Fruit fly (Drosophila melanogaster): Measurements from ENCODE around the gene mRpL9.

Gene mRpL9

DNA sequence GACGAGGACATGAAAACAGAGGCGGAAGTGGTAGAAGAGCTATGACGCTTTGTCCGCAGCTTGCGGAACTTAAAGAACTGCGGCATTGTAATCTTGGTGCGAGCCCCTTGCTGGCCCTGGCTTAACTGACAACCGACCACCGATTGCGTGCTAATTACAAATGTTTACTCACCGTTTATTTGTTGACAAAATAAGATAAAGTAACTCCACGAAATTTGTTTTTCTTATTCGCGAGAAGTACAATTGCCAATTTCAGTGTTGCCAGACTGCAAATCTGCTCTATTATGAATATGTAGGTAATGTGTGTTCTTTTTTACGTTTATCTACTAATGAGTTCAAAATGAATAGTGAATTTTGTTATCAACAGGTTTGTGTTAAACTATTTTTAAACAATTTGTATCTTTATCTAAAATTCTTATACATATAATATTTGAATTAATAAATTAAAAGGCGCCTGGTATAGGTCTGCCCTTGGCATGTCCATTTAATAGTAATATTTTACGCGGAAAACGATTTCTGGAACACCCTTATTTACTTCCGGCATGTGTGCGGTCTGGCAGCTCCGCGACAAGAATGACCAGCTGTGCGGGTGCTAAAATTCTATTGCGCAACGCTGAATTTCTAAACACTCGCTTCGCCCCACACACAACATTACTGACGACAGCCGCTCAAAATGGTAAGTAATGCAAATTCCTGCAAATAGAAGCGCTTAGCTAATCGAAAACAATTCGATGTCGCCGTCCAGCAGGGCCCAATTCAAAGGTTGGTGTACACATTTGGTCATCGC, 26.3 kb downstream of the mRpL9 start, which contains the start of the genes Atg4b and Hibch (continued):
- TF ChIP-seq Spps (tag; optimal IDR thresholded peaks at IDR 0.05) (peak; percentile 65), CG17328 (GFP tag; IDR thresholded peaks at IDR 0.05) (no peak; the same call in 1 of the 2 replicates), pfk (GFP tag; optimal IDR thresholded peaks at IDR 0.05) (peak; percentile 47), slou (GFP tag; optimal IDR thresholded peaks at IDR 0.05) (peak; percentile 79), CG12219 (GFP tag; optimal IDR thresholded peaks at IDR 0.05) (peak; percentile 43), CG4854 (GFP tag; optimal IDR thresholded peaks at IDR 0.05) (peak; percentile 16), maf-S (GFP tag; optimal IDR thresholded peaks at IDR 0.05) (no peak), CG3847 (GFP tag; IDR thresholded peaks at IDR 0.05) (peak; percentile 92), knrl (GFP tag; IDR thresholded peaks at IDR 0.05; ENCODE audit: partially characterized antibody) (0 out of 3 replicates have a peak, but pooled peaks have one; percentile 20), Lpt (GFP tag; optimal IDR thresholded peaks at IDR 0.05) (no peak), CG4328 (GFP tag; optimal IDR thresholded peaks at IDR 0.05) (peak; percentile 79), z (GFP tag; IDR thresholded peaks at IDR 0.05) (0 out of 3 replicates have a peak, but pooled peaks have one; percentile 22), CG7556 (GFP tag; optimal IDR thresholded peaks at IDR 0.05) (peak; percentile 87), Dip2 (GFP tag; IDR thresholded peaks at IDR 0.05) (no peak), ab (GFP tag; optimal IDR thresholded peaks at IDR 0.05) (no peak), CG13624 (GFP tag; optimal IDR thresholded peaks at IDR 0.05) (peak; percentile 81), danr (GFP tag; IDR thresholded peaks at IDR 0.05) (peak; percentile 74), Stat92E (GFP tag; optimal IDR thresholded peaks at IDR 0.05) (peak in 1 of 3 experiments; percentile 57), ind (GFP tag; optimal IDR thresholded peaks at IDR 0.05) (peak; percentile 87), otp (GFP tag; IDR thresholded peaks at IDR 0.05) (no peak), CG2889 (GFP tag; IDR thresholded peaks at IDR 0.05) (peak; percentile 60; the same call in 1 of the 3 replicates), Pdp1 (GFP tag; optimal IDR thresholded peaks at IDR 0.05) (peak; percentile 49 to 100), tll (GFP tag; optimal IDR thresholded peaks at IDR 0.05) (peak in 1 of 2 experiments; percentile 10), pzg (GFP tag; optimal IDR thresholded peaks at IDR 0.05) (peak; percentile 47), CG14965 (GFP tag; optimal IDR thresholded peaks at IDR 0.05; ENCODE audit: borderline replicate concordance) (no peak), Dref (GFP tag; IDR thresholded peaks at IDR 0.05) (peak; percentile 36; the same call in 1 of the 2 replicates), tx (GFP tag; optimal IDR thresholded peaks at IDR 0.05) (peak; percentile 23), nau (GFP tag; optimal IDR thresholded peaks at IDR 0.05) (no peak), CG2678 (tag; optimal IDR thresholded peaks at IDR 0.05) (peak; percentile 93), Dfd (GFP tag; optimal IDR thresholded peaks at IDR 0.05) (no peak), tin (GFP tag; optimal IDR thresholded peaks at IDR 0.05) (peak; percentile 84), ken (GFP tag; IDR thresholded peaks at IDR 0.05) (peak; percentile 78; the same call in 2 of the 3 replicates), CG12236 (GFP tag; optimal IDR thresholded peaks at IDR 0.05) (no peak), sens-2 (GFP tag; IDR thresholded peaks at IDR 0.05) (0 out of 2 replicates have a peak, but pooled peaks have one; percentile 26), fu2 (GFP tag; optimal IDR thresholded peaks at IDR 0.05) (peak; percentile 22), HmgD (GFP tag; optimal IDR thresholded peaks at IDR 0.05) (no peak), Mrtf (GFP tag; IDR thresholded peaks at IDR 0.05) (peak; percentile 73), twi (tag; optimal IDR thresholded peaks at IDR 0.05) (peak; percentile 86), Blimp-1 (GFP tag; optimal IDR thresholded peaks at IDR 0.05) (peak; percentile 76), CG1832 (GFP tag; optimal IDR thresholded peaks at IDR 0.05) (no peak), Six4 (GFP tag; optimal IDR thresholded peaks at IDR 0.05) (peak; percentile 62), exex (tag; optimal IDR thresholded peaks at IDR 0.05) (peak; percentile 87), Bdp1 (GFP tag; optimal IDR thresholded peaks at IDR 0.05) (peak; percentile 26), ac (GFP tag; optimal IDR thresholded peaks at IDR 0.05) (peak; percentile 14), CG14667 (GFP tag; IDR thresholded peaks at IDR 0.05) (peak; percentile 75), cato (GFP tag; optimal IDR thresholded peaks at IDR 0.05; ENCODE audit: borderline replicate concordance) (peak; percentile 58), CG10959 (GFP tag; IDR thresholded peaks at IDR 0.05) (peak; percentile 65), CG42726 (GFP tag; IDR thresholded peaks at IDR 0.05; ENCODE audit: partially characterized antibody) (peak; percentile 64)
